Worm (Caenorhabditis elegans) whole organism, L2 larva: ENCODE data around the gene ule-4.

Experiments used
- C34F6.9 ChIP-seq: fragments of 150-350 bp; optimal IDR thresholded peaks from 2 replicates; lab custom pipeline; 2014; ENCODE audit warnings: missing biosample characterization, missing genetic modification characterization
- Y55F3AM.14 ChIP-seq: fragments of 200-800 bp; sonication (Bioruptor generic); optimal IDR thresholded peaks from 2 replicates; lab custom pipeline; 2018; ENCODE audit warnings: mild to moderate bottlenecking, missing genetic modification characterization, missing compliant biosample characterization
- aly-2 ChIP-seq: fragments of 150-350 bp; optimal IDR thresholded peaks from 2 replicates; lab custom pipeline; 2014; ENCODE audit warnings: missing biosample characterization, missing genetic modification characterization
- blmp-1 ChIP-seq: sonication (generic microtip); optimal IDR thresholded peaks from 2 replicates; lab custom pipeline; 2017; ENCODE audit warnings: missing genetic modification characterization, mild to moderate bottlenecking, missing compliant biosample characterization, antibody characterized with exemption, moderate library complexity; ENCODE audit not compliant: insufficient read depth
- egl-27 ChIP-seq: sonication (generic microtip); optimal IDR thresholded peaks from 3 replicates; lab custom pipeline; 2017; ENCODE audit warnings: missing biosample characterization, missing genetic modification reagents, missing genetic modification characterization
- elt-1 ChIP-seq: fragments of 150-350 bp; optimal IDR thresholded peaks from 2 replicates; lab custom pipeline; 2014; ENCODE audit warnings: missing biosample characterization, missing genetic modification characterization
- elt-3 ChIP-seq: sonication (generic microtip); optimal IDR thresholded peaks from 2 replicates; lab custom pipeline; 2017; ENCODE audit warnings: missing biosample characterization, missing genetic modification characterization
- fos-1 ChIP-seq: fragments of 150-350 bp; optimal IDR thresholded peaks from 2 replicates; lab custom pipeline; 2014; ENCODE audit warnings: missing biosample characterization, missing genetic modification characterization
- gmeb-1 ChIP-seq: fragments of 150-350 bp; optimal IDR thresholded peaks from 2 replicates; lab custom pipeline; 2014; ENCODE audit warnings: missing biosample characterization, missing genetic modification characterization
- lin-39 ChIP-seq: fragments of 150-350 bp; optimal IDR thresholded peaks from 2 replicates; lab custom pipeline; 2014; ENCODE audit warnings: missing biosample characterization, missing genetic modification reagents, missing genetic modification characterization
- lsy-2 ChIP-seq, 2 experiments: fragments of 150-350 bp in 1 of 2; sonication (generic microtip) in 1 of 2; optimal IDR thresholded peaks; 2 replicates each; lab custom pipeline; 2014 to 2017; ENCODE audit warnings: missing biosample characterization in 2 of 2, missing genetic modification characterization in 2 of 2
- mab-5 ChIP-seq: fragments of 150-350 bp; optimal IDR thresholded peaks from 2 replicates; lab custom pipeline; 2014; ENCODE audit warnings: missing biosample characterization, missing genetic modification characterization
- mbf-1 ChIP-seq: sonication (generic microtip); optimal IDR thresholded peaks from 2 replicates; lab custom pipeline; 2017; ENCODE audit warnings: missing biosample characterization, missing genetic modification characterization
- mdl-1 ChIP-seq, 2 experiments: fragments of 150-350 bp in 1 of 2; sonication (generic microtip) in 1 of 2; optimal IDR thresholded peaks; 2 replicates each; lab custom pipeline; 2017; ENCODE audit warnings: missing biosample characterization in 2 of 2, missing genetic modification characterization in 2 of 2
- nhr-10 ChIP-seq: sonication (generic microtip); optimal IDR thresholded peaks from 2 replicates; lab custom pipeline; 2017; ENCODE audit warnings: missing biosample characterization, missing genetic modification characterization
- nhr-11 ChIP-seq: fragments of 150-350 bp; optimal IDR thresholded peaks from 2 replicates; lab custom pipeline; 2014; ENCODE audit warnings: missing biosample characterization, missing genetic modification characterization
- nhr-129 ChIP-seq: fragments of 150-350 bp; optimal IDR thresholded peaks from 2 replicates; lab custom pipeline; 2014; ENCODE audit warnings: missing biosample characterization, missing genetic modification characterization
- nhr-23 ChIP-seq: fragments of 150-350 bp; optimal IDR thresholded peaks from 2 replicates; lab custom pipeline; 2014; ENCODE audit warnings: missing biosample characterization, missing genetic modification reagents, missing genetic modification characterization
- nhr-237 ChIP-seq: fragments of 150-350 bp; optimal IDR thresholded peaks from 2 replicates; lab custom pipeline; 2014; ENCODE audit warnings: missing biosample characterization, missing genetic modification characterization
- nhr-25 ChIP-seq: fragments of 150-350 bp; sonication (generic microtip); optimal IDR thresholded peaks from 3 replicates; lab custom pipeline; 2014; ENCODE audit warnings: missing biosample characterization, missing genetic modification characterization
- nhr-6 ChIP-seq: fragments of 150-350 bp; optimal IDR thresholded peaks from 2 replicates; lab custom pipeline; 2014; ENCODE audit warnings: missing biosample characterization, missing genetic modification characterization
- nhr-77 ChIP-seq: fragments of 150-350 bp; optimal IDR thresholded peaks from 2 replicates; lab custom pipeline; 2014; ENCODE audit warnings: missing biosample characterization, missing genetic modification characterization
- peb-1 ChIP-seq: fragments of 150-350 bp; optimal IDR thresholded peaks from 2 replicates; lab custom pipeline; 2014; ENCODE audit warnings: missing biosample characterization, missing genetic modification characterization
- skn-1 ChIP-seq: sonication (generic microtip); optimal IDR thresholded peaks from 2 replicates; lab custom pipeline; 2017; ENCODE audit warnings: missing biosample characterization, missing genetic modification characterization
- sma-3 ChIP-seq: sonication (generic microtip); optimal IDR thresholded peaks from 2 replicates; lab custom pipeline; 2016; ENCODE audit warnings: missing genetic modification reagents, missing genetic modification characterization, missing compliant biosample characterization
- sma-9 ChIP-seq, 2 experiments: fragments of 150-350 bp in 1 of 2; sonication (generic microtip) in 1 of 2; optimal IDR thresholded peaks; 2 replicates each; lab custom pipeline; 2014 to 2016; ENCODE audit warnings: missing genetic modification characterization in 2 of 2, mild to moderate bottlenecking in 1 of 2, missing biosample characterization in 1 of 2, missing compliant biosample characterization in 1 of 2, missing genetic modification reagents in 1 of 2, moderate library complexity in 1 of 2
- unc-55 ChIP-seq: fragments of 150-350 bp; sonication (generic microtip); optimal IDR thresholded peaks from 3 replicates; lab custom pipeline; 2014; ENCODE audit warnings: missing biosample characterization, missing genetic modification reagents, missing genetic modification characterization
- zag-1 ChIP-seq: fragments of 150-350 bp; optimal IDR thresholded peaks from 2 replicates; lab custom pipeline; 2014; ENCODE audit warnings: missing biosample characterization, missing genetic modification characterization
- ztf-4 ChIP-seq: fragments of 150-350 bp; optimal IDR thresholded peaks from 2 replicates; lab custom pipeline; 2014; ENCODE audit warnings: missing biosample characterization, missing genetic modification characterization

The ule-4 gene

DNA sequence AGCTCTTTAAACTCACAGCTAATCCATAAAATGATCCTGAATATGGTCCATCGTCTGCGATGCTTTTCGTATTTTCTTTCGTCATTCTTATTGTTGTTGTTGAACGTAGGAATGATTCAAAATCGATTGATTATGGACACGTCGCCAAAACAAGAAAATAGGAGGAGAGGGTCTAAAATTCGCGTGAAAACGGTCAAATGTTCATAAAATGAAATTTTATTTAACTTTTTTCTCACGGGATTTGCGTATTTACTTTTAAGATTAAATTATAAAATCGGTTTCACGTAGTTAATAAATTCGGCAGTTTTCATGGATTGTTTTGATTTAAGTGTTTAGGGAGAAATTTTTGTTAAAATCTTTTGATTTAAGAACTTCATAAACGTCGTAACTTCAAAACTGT, 1.7 kb upstream of the ule-4 start, which contains the start of gene C08F11.10:
TSS of gene C08F11.10 (minus strand) at position 101 of the 400 bp plus-strand sequence.
- TF ChIP-seq nhr-6 (tag; lab: Kevin White, UChicago), result no peak
- no peak for TF ChIP-seq blmp-1 (tag; lab: Kevin White, UChicago)

DNA sequence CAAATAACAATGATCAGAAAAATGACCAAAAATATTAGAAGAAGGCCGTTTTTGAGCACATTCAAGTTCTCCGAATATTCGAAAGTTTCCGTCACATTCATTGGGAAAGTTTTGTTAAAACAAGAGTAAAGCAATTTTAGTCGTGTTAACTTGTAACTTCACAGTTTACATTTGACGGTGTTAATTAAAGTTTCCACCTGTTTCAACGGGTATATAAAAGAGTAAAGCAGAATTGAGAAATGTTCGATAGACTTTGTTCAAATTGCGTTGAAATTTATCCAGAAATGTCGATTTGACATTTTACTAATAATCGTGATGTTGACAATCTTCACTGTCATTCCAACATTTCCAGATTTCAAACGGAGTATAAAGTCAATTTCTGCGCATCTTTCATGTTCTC, 1.6 kb downstream of the ule-4 start, which contains the start of gene srz-29:
TSS of gene srz-29 (minus strand) at position 101 of the 400 bp plus-strand sequence.
- TF ChIP-seq blmp-1 (tag; lab: Kevin White, UChicago) (no peak), sma-9 (GFP tag; optimal IDR thresholded peaks at IDR 0.05; lab: Kevin White, UChicago) (no peak), sma-9 (tag; optimal IDR thresholded peaks at IDR 0.05; lab: Kevin White, UChicago) (no peak), sma-3 (GFP tag; lab: Kevin White, UChicago) (no peak), nhr-23 (tag; lab: Kevin White, UChicago) (no peak), C34F6.9 (tag; lab: Kevin White, UChicago) (no peak), peb-1 (tag; lab: Kevin White, UChicago) (no peak), egl-27 (tag; lab: Kevin White, UChicago) (no peak), gmeb-1 (tag; lab: Kevin White, UChicago) (no peak), ztf-4 (tag; lab: Kevin White, UChicago) (no peak), lsy-2 (tag; optimal IDR thresholded peaks at IDR 0.05; lab: Kevin White, UChicago) (no peak), nhr-11 (tag; lab: Kevin White, UChicago) (no peak), nhr-77 (tag; lab: Kevin White, UChicago) (no peak), nhr-237 (tag; lab: Kevin White, UChicago) (no peak), nhr-10 (tag; lab: Kevin White, UChicago) (no peak), lin-39 (no peak), mab-5 (tag; lab: Kevin White, UChicago) (no peak)

DNA sequence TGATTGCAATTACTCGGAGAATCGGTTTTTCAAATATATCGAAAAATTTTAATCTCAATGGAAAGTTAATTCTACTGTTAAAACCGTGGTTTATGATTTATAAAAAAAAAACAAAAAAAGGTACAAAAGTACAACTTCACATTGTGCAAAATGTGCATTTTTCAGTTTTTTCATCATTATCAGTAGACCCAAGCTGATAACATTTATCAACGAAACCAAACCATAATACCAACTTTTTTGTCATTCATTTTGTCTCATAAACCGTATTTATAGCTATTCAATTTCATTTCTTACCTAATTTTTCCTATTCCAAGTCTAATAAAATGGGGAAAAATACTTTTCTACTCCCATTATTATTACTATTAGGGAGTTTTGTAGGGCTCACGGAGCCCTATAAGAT, 8.4 kb downstream of the ule-4 start, which contains the start of gene ugt-22:
TSS of gene ugt-22 (plus strand) at position 234 of the 400 bp plus-strand sequence.
- TF ChIP-seq mbf-1 (tag; lab: Kevin White, UChicago), result no peak
- TF ChIP-seq elt-3 (tag; lab: Kevin White, UChicago), result no peak
- peak; percentile 68 for TF ChIP-seq skn-1 (tag; lab: Kevin White, UChicago)
- peak; percentile 73 for TF ChIP-seq fos-1
- peak; percentile 15 for TF ChIP-seq gmeb-1 (tag; lab: Kevin White, UChicago)

DNA sequence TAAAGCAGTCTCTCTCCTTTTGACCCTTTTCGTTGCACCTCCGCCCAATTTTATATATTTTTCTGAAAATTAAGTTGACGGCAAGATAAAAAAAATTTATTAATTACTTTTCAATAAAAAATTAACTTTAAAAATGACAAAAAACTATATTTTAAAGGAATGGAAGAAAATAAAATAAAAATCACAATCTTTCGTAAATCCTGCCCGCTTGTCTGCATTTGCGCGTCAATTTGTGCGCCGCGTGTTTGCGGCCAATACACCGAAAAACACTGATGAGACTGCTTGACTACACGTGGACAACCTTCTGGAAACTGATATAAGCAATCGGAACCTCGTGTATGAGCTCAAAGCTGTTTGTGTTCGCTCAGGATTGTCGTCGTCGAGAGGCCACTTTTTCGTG, 10.5 kb downstream of the ule-4 start, which contains the start of gene C08F11.7:
TSS of gene C08F11.7 (plus strand) at position 301 of the 400 bp plus-strand sequence.
- TF ChIP-seq Y55F3AM.14 (GFP tag; lab: Kevin White, UChicago), result no peak
- no peak for TF ChIP-seq aly-2 (tag; lab: Kevin White, UChicago)
- TF ChIP-seq peb-1 (tag; lab: Kevin White, UChicago), result no peak
- TF ChIP-seq sma-3 (GFP tag; lab: Kevin White, UChicago), result no peak
- TF ChIP-seq nhr-237 (tag; lab: Kevin White, UChicago), result no peak
- TF ChIP-seq, all 48 proteins: peak for 0

DNA sequence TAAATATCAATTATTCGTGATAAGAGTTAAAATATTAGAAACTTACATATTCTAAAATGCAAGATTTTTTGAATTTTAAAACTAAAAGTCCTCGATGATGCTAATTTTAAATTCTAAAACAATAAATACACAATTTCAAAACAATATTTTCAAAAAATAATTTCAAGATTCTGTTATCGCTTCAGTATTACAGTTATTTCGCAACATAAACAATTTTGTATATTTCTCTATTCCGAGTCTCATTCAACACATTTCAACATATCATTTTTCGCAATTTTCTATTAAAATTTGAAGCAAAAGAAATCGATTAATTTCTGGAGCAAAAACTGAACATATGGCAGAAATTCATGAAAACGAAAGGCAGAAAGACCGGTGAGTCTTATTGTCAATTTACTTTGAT, 14.3 kb downstream of the ule-4 start, which contains the start of gene fbxa-98:
TSS of gene fbxa-98 (plus strand) at position 243 of the 400 bp plus-strand sequence.
- no peak for TF ChIP-seq sma-9 (GFP tag; optimal IDR thresholded peaks at IDR 0.05; lab: Kevin White, UChicago)
- no peak for TF ChIP-seq sma-9 (tag; optimal IDR thresholded peaks at IDR 0.05; lab: Kevin White, UChicago)
- no peak for TF ChIP-seq ztf-4 (tag; lab: Kevin White, UChicago)
- no peak for TF ChIP-seq zag-1
- no peak for TF ChIP-seq nhr-77 (tag; lab: Kevin White, UChicago)
- no peak for TF ChIP-seq mab-5 (tag; lab: Kevin White, UChicago)
- no peak for TF ChIP-seq mdl-1 (tag; optimal IDR thresholded peaks at IDR 0.05; lab: Kevin White, UChicago)
- no peak for TF ChIP-seq nhr-23 (tag; lab: Kevin White, UChicago)
- no peak for TF ChIP-seq nhr-25 (tag; lab: Kevin White, UChicago)
- TF ChIP-seq unc-55, result no peak
- no peak for TF ChIP-seq gmeb-1 (tag; lab: Kevin White, UChicago)
- no peak for TF ChIP-seq mbf-1 (tag; lab: Kevin White, UChicago)
- TF ChIP-seq nhr-129 (tag; lab: Kevin White, UChicago), result no peak
- TF ChIP-seq elt-1 (tag; lab: Kevin White, UChicago), result no peak

DNA sequence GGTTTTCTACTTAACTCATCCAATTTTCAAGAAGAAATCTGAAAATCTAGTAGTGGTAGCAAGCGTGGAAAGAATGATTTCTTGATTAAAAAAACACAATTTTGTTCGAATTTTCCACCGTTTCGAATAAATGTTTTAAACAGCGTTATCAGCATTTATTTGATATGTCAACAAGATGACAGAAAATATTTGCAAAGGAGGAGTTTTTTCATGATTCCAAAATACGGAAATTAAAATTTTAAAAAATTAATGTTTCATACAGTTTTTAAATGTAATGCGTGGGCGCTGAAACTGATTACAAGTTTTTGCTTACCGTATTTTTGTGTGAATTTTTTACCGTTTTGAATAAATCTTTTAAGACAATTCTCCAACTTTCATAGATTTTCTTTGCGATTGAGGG, 14.8 kb downstream of the ule-4 start:
- TF ChIP-seq egl-27 (tag; lab: Kevin White, UChicago) (no peak), peb-1 (tag; lab: Kevin White, UChicago) (no peak)
- TF ChIP-seq, all 48 proteins: peak for 0
